Worm (Caenorhabditis elegans) whole organism, L3 larva: ENCODE data around the gene K12D12.5.

Experiments
- R02D3.7 ChIP-seq: fragments of 150-350 bp; optimal IDR thresholded peaks from 2 replicates; lab custom pipeline; 2014; ENCODE audit warnings: missing biosample characterization, missing genetic modification characterization
- ZK546.5 ChIP-seq: sonication (generic microtip); optimal IDR thresholded peaks from 2 replicates; lab custom pipeline; 2017; ENCODE audit warnings: missing biosample characterization, missing genetic modification characterization
- aly-2 ChIP-seq: fragments of 150-350 bp; optimal IDR thresholded peaks from 2 replicates; lab custom pipeline; 2014; ENCODE audit warnings: missing biosample characterization, missing genetic modification characterization
- ama-1 ChIP-seq: fragments of 150-350 bp; optimal IDR thresholded peaks from 2 replicates; lab custom pipeline; 2018
- ceh-16 ChIP-seq: sonication (generic microtip); optimal IDR thresholded peaks from 2 replicates; lab custom pipeline; 2017; ENCODE audit warnings: missing biosample characterization, missing genetic modification characterization
- ceh-28 ChIP-seq: fragments of 150-350 bp; optimal IDR thresholded peaks from 2 replicates; lab custom pipeline; 2014; ENCODE audit warnings: missing biosample characterization, missing genetic modification reagents, missing genetic modification characterization
- ceh-82 ChIP-seq: fragments of 150-350 bp; optimal IDR thresholded peaks from 2 replicates; lab custom pipeline; 2014; ENCODE audit warnings: missing biosample characterization, missing genetic modification characterization
- ceh-9 ChIP-seq: sonication (generic microtip); optimal IDR thresholded peaks from 2 replicates; lab custom pipeline; 2018; ENCODE audit warnings: missing biosample characterization, missing genetic modification characterization
- daf-12 ChIP-seq: fragments of 150-350 bp; optimal IDR thresholded peaks from 2 replicates; lab custom pipeline; 2014; ENCODE audit warnings: missing biosample characterization, missing genetic modification reagents, missing genetic modification characterization
- egl-27 ChIP-seq: sonication (generic microtip); optimal IDR thresholded peaks from 4 replicates; lab custom pipeline; 2017; ENCODE audit warnings: missing biosample characterization, missing genetic modification reagents, missing genetic modification characterization
- egl-5 ChIP-seq: fragments of 150-350 bp; optimal IDR thresholded peaks from 2 replicates; lab custom pipeline; 2017; ENCODE audit warnings: missing biosample characterization, missing genetic modification reagents, missing genetic modification characterization, inconsistent platforms
- elt-1 ChIP-seq: fragments of 150-350 bp; optimal IDR thresholded peaks from 2 replicates; lab custom pipeline; 2014; ENCODE audit warnings: missing biosample characterization, missing genetic modification characterization
- elt-2 ChIP-seq: sonication (generic microtip); optimal IDR thresholded peaks from 2 replicates; lab custom pipeline; 2016; ENCODE audit warnings: missing genetic modification reagents, mild to moderate bottlenecking, missing genetic modification characterization, missing compliant biosample characterization
- elt-3 ChIP-seq, 3 experiments: fragments of 150-350 bp in 1 of 3; sonication (generic microtip) in 2 of 3; optimal IDR thresholded peaks; 2 replicates in 2 of 3; 4 replicates in 1 of 3; lab custom pipeline; 2014 to 2017; ENCODE audit warnings: missing biosample characterization in 3 of 3, missing genetic modification characterization in 3 of 3
- eor-1 ChIP-seq, 2 experiments: fragments of 150-350 bp; optimal IDR thresholded peaks; 2 replicates each; lab custom pipeline; 2014 to 2018; ENCODE audit warnings: missing biosample characterization in 2 of 2, missing genetic modification characterization in 2 of 2
- fkh-10 ChIP-seq: sonication (generic microtip); optimal IDR thresholded peaks from 2 replicates; lab custom pipeline; 2017; ENCODE audit warnings: missing biosample characterization, missing genetic modification reagents, missing genetic modification characterization
- fkh-2 ChIP-seq: fragments of 150-350 bp; optimal IDR thresholded peaks from 2 replicates; lab custom pipeline; 2014; ENCODE audit warnings: missing biosample characterization, missing genetic modification reagents, missing genetic modification characterization
- fos-1 ChIP-seq: fragments of 150-350 bp; optimal IDR thresholded peaks from 2 replicates; lab custom pipeline; 2014; ENCODE audit warnings: missing biosample characterization, missing genetic modification characterization
- hmg-11 ChIP-seq: sonication (generic microtip); optimal IDR thresholded peaks from 2 replicates; lab custom pipeline; 2016; ENCODE audit warnings: missing genetic modification characterization, missing compliant biosample characterization
- jun-1 ChIP-seq: fragments of 150-350 bp; optimal IDR thresholded peaks from 2 replicates; lab custom pipeline; 2014; ENCODE audit warnings: missing biosample characterization, missing genetic modification reagents, missing genetic modification characterization
- lin-15B ChIP-seq: fragments of 150-350 bp; optimal IDR thresholded peaks from 2 replicates; lab custom pipeline; 2014; ENCODE audit warnings: missing biosample characterization, missing genetic modification characterization
- lin-39 ChIP-seq: fragments of 150-350 bp; optimal IDR thresholded peaks from 2 replicates; lab custom pipeline; 2018; ENCODE audit warnings: missing biosample characterization, missing genetic modification reagents, missing genetic modification characterization
- lsy-12 ChIP-seq: sonication (generic microtip); optimal IDR thresholded peaks from 2 replicates; lab custom pipeline; 2016; ENCODE audit warnings: mild to moderate bottlenecking, missing genetic modification characterization, missing compliant biosample characterization
- mdl-1 ChIP-seq: fragments of 150-350 bp; optimal IDR thresholded peaks from 2 replicates; lab custom pipeline; 2014; ENCODE audit warnings: missing biosample characterization, missing genetic modification characterization
- mml-1 ChIP-seq: fragments of 150-350 bp; sonication (generic microtip); optimal IDR thresholded peaks from 3 replicates; lab custom pipeline; 2014; ENCODE audit warnings: missing biosample characterization, missing genetic modification characterization
- nfya-1 ChIP-seq: sonication (generic microtip); optimal IDR thresholded peaks from 2 replicates; lab custom pipeline; 2017; ENCODE audit warnings: missing genetic modification characterization, mild to moderate bottlenecking, missing compliant biosample characterization, antibody characterized with exemption, moderate library complexity; ENCODE audit not compliant: insufficient read depth
- nhr-11 ChIP-seq: fragments of 150-350 bp; optimal IDR thresholded peaks from 2 replicates; lab custom pipeline; 2014; ENCODE audit warnings: missing biosample characterization, missing genetic modification characterization
- nhr-12 ChIP-seq: fragments of 150-350 bp; optimal IDR thresholded peaks from 2 replicates; lab custom pipeline; 2014; ENCODE audit warnings: missing biosample characterization, missing genetic modification characterization
- nhr-23 ChIP-seq: fragments of 150-350 bp; optimal IDR thresholded peaks from 2 replicates; lab custom pipeline; 2014; ENCODE audit warnings: missing biosample characterization, missing genetic modification reagents, missing genetic modification characterization
- nhr-237 ChIP-seq: fragments of 150-350 bp; optimal IDR thresholded peaks from 2 replicates; lab custom pipeline; 2014; ENCODE audit warnings: missing biosample characterization, missing genetic modification characterization
- nhr-25 ChIP-seq: sonication (generic microtip); optimal IDR thresholded peaks from 2 replicates; lab custom pipeline; 2017; ENCODE audit warnings: missing biosample characterization, missing genetic modification characterization
- nhr-28 ChIP-seq: fragments of 150-350 bp; optimal IDR thresholded peaks from 2 replicates; lab custom pipeline; 2014; ENCODE audit warnings: missing biosample characterization, missing genetic modification characterization
- nhr-43 ChIP-seq: sonication (generic microtip); optimal IDR thresholded peaks from 2 replicates; lab custom pipeline; 2016; ENCODE audit warnings: mild to moderate bottlenecking, missing genetic modification characterization, missing compliant biosample characterization; ENCODE audit not compliant: poor library complexity, severe bottlenecking
- nhr-67 ChIP-seq: fragments of 150-350 bp; optimal IDR thresholded peaks from 2 replicates; lab custom pipeline; 2014; ENCODE audit warnings: missing biosample characterization, missing genetic modification characterization
- nhr-76 ChIP-seq: fragments of 150-350 bp; sonication (generic microtip); optimal IDR thresholded peaks from 5 replicates; lab custom pipeline; 2014; ENCODE audit warnings: missing biosample characterization, missing genetic modification characterization
- nhr-77 ChIP-seq: fragments of 150-350 bp; optimal IDR thresholded peaks from 2 replicates; lab custom pipeline; 2014; ENCODE audit warnings: missing biosample characterization, missing genetic modification characterization
- pha-4 ChIP-seq: fragments of 150-350 bp; optimal IDR thresholded peaks from 2 replicates; lab custom pipeline; 2014; ENCODE audit warnings: missing biosample characterization, missing genetic modification reagents, missing genetic modification characterization
- pqm-1 ChIP-seq: fragments of 150-350 bp; optimal IDR thresholded peaks from 2 replicates; lab custom pipeline; 2017; ENCODE audit warnings: missing biosample characterization, missing genetic modification characterization, inconsistent platforms
- sea-2 ChIP-seq: fragments of 150-350 bp; sonication (generic microtip); optimal IDR thresholded peaks from 4 replicates; lab custom pipeline; 2014; ENCODE audit warnings: missing biosample characterization, missing genetic modification reagents, missing genetic modification characterization
- skn-1 ChIP-seq: fragments of 150-350 bp; optimal IDR thresholded peaks from 2 replicates; lab custom pipeline; 2014; ENCODE audit warnings: missing biosample characterization, missing genetic modification characterization
- snpc-4 ChIP-seq: fragments of 150-350 bp; optimal IDR thresholded peaks from 2 replicates; lab custom pipeline; 2014; ENCODE audit warnings: missing biosample characterization, missing genetic modification characterization
- tbx-2 ChIP-seq: sonication (generic microtip); optimal IDR thresholded peaks from 2 replicates; lab custom pipeline; 2016; ENCODE audit warnings: mild to moderate bottlenecking, missing genetic modification characterization, missing compliant biosample characterization
- unc-39 ChIP-seq: sonication (generic microtip); optimal IDR thresholded peaks from 4 replicates; lab custom pipeline; 2017; ENCODE audit warnings: missing biosample characterization, missing genetic modification characterization
- unc-62 ChIP-seq: fragments of 150-350 bp; sonication (generic microtip); optimal IDR thresholded peaks from 4 replicates; lab custom pipeline; 2014; ENCODE audit warnings: missing biosample characterization, missing genetic modification reagents, missing genetic modification characterization
- zag-1 ChIP-seq: fragments of 150-350 bp; optimal IDR thresholded peaks from 2 replicates; lab custom pipeline; 2014; ENCODE audit warnings: missing biosample characterization, missing genetic modification characterization
- ztf-11 ChIP-seq: fragments of 150-350 bp; optimal IDR thresholded peaks from 2 replicates; lab custom pipeline; 2014; ENCODE audit warnings: missing biosample characterization, missing genetic modification characterization
- ztf-4 ChIP-seq: fragments of 150-350 bp; optimal IDR thresholded peaks from 2 replicates; lab custom pipeline; 2014; ENCODE audit warnings: missing biosample characterization, missing genetic modification characterization

The K12D12.5 gene

ce11 chrII:11868234-11868633 is 7.4 kb downstream of the K12D12.5 start, which contains the start of gene col-84:
Gene col-84, plus strand, starts transcription at chrII:11868534.
- no peak for TF ChIP-seq egl-5 (tag; lab: Kevin White, UChicago)
- TF ChIP-seq egl-27 (tag; lab: Kevin White, UChicago): no peak
- TF ChIP-seq nhr-23 (tag; lab: Kevin White, UChicago): no peak
- TF ChIP-seq, all 47 proteins: peak for 0

- TF ChIP-seq ZK546.5 (tag; lab: Kevin White, UChicago) (no peak), egl-5 (tag; lab: Kevin White, UChicago) (no peak), nhr-77 (tag; lab: Kevin White, UChicago) (no peak), elt-1 (tag; lab: Kevin White, UChicago) (no peak), nhr-25 (tag; lab: Kevin White, UChicago) (no peak), ztf-11 (tag; lab: Kevin White, UChicago) (no peak), unc-39 (tag; lab: Kevin White, UChicago) (no peak), fos-1 (tag; lab: Kevin White, UChicago) (no peak), ceh-82 (tag; lab: Kevin White, UChicago) (no peak), eor-1 (tag; optimal IDR thresholded peaks at IDR 0.05; lab: Kevin White, UChicago) (no peak), unc-62 (GFP tag; lab: Kevin White, UChicago) (no peak), nfya-1 (tag; lab: Kevin White, UChicago) (no peak)
These were observed 8.1 kb downstream of the K12D12.5 start for ce11 chrII:11868893-11869292.

- TF ChIP-seq nhr-76 (tag; lab: Kevin White, UChicago) (no peak), ceh-82 (tag; lab: Kevin White, UChicago) (peak; percentile 77), lsy-12 (tag; lab: Kevin White, UChicago) (peak; percentile 89), fkh-2 (tag; lab: Kevin White, UChicago) (no peak), R02D3.7 (tag; lab: Kevin White, UChicago) (peak; percentile 93), nfya-1 (tag; lab: Kevin White, UChicago) (peak; percentile 99), sea-2 (GFP tag; lab: Kevin White, UChicago) (no peak), egl-27 (tag; lab: Kevin White, UChicago) (peak; percentile 34), unc-62 (GFP tag; lab: Kevin White, UChicago) (peak; percentile 62), elt-1 (tag; lab: Kevin White, UChicago) (peak; percentile 75), unc-39 (tag; lab: Kevin White, UChicago) (no peak), ceh-16 (tag; lab: Kevin White, UChicago) (no peak), lin-39 (tag; lab: Kevin White, UChicago) (peak; percentile 97), nhr-12 (tag; lab: Kevin White, UChicago) (no peak), nhr-25 (tag; lab: Kevin White, UChicago) (peak; percentile 97), tbx-2 (tag; lab: Kevin White, UChicago) (peak; percentile 75), fkh-10 (GFP tag; lab: Kevin White, UChicago) (peak; percentile 91), nhr-77 (tag; lab: Kevin White, UChicago) (peak; percentile 75), pqm-1 (tag; lab: Kevin White, UChicago) (peak; percentile 57), nhr-67 (tag; lab: Kevin White, UChicago) (no peak), nhr-237 (no peak), hmg-11 (tag; lab: Kevin White, UChicago) (peak; percentile 89), nhr-23 (tag; lab: Kevin White, UChicago) (peak; percentile 96), lin-15B (peak; percentile 96), elt-2 (tag; lab: Kevin White, UChicago) (peak; percentile 69), ceh-9 (no peak), zag-1 (tag; lab: Kevin White, UChicago) (no peak), daf-12 (tag; lab: Kevin White, UChicago) (no peak), fos-1 (tag; lab: Kevin White, UChicago) (no peak), aly-2 (no peak), skn-1 (tag; lab: Kevin White, UChicago) (peak; percentile 93), elt-3 (tag; optimal IDR thresholded peaks at IDR 0.05; lab: Kevin White, UChicago) (no peak), mml-1 (tag; lab: Kevin White, UChicago) (no peak), snpc-4 (tag; lab: Kevin White, UChicago) (peak; percentile 82), ztf-11 (tag; lab: Kevin White, UChicago) (no peak), ama-1 (lab: Kevin White, UChicago) (peak; percentile 75), eor-1 (tag; optimal IDR thresholded peaks at IDR 0.05; lab: Kevin White, UChicago) (no peak), nhr-28 (no peak), egl-5 (tag; lab: Kevin White, UChicago) (peak; percentile 92), ZK546.5 (tag; lab: Kevin White, UChicago) (peak; percentile 26), nhr-11 (tag; lab: Kevin White, UChicago) (peak; percentile 97), ztf-4 (peak; percentile 41), nhr-43 (tag; lab: Kevin White, UChicago) (peak; percentile 84), mdl-1 (tag; lab: Kevin White, UChicago) (no peak), pha-4 (peak; percentile 98), jun-1 (peak; percentile 80), ceh-28 (peak; percentile 85)
These were observed 13.9 kb downstream of the K12D12.5 start, which contains the start of the genes npp-3 and top-2 for ce11 chrII:11874674-11875198. Gene npp-3, minus strand, starts transcription at chrII:11874788. Gene top-2, plus strand, starts transcription at chrII:11875148.
